Fruit fly (Drosophila melanogaster): ENCODE results near the gene aurA.

aurA gene

dm6 chr3R:11948903-11949358 is 14.0 kb upstream of the aurA start, which contains the start of gene Cad87A (continued):
- TF ChIP-seq slp2 (GFP tag; optimal IDR thresholded peaks at IDR 0.05) (no peak), sens (GFP tag) (peak; percentile 77), CG7928 (GFP tag; optimal IDR thresholded peaks at IDR 0.05) (no peak), dpn (GFP tag; optimal IDR thresholded peaks at IDR 0.05) (peak in 1 of 2 experiments; percentile 5), grau (tag; optimal IDR thresholded peaks at IDR 0.05) (no peak), MTF-1 (GFP tag; optimal IDR thresholded peaks at IDR 0.05; ENCODE audit: borderline replicate concordance) (peak; percentile 58), bcd (GFP tag; optimal IDR thresholded peaks at IDR 0.05) (no peak), CG15479 (GFP tag; optimal IDR thresholded peaks at IDR 0.05) (peak; percentile 24), tx (GFP tag; optimal IDR thresholded peaks at IDR 0.05) (no peak), CG8924 (tag; optimal IDR thresholded peaks at IDR 0.05) (peak; percentile 78), dan (GFP tag; IDR thresholded peaks at IDR 0.05) (no peak), onecut (GFP tag; IDR thresholded peaks at IDR 0.05) (peak; percentile 54), cad (GFP tag; optimal IDR thresholded peaks at IDR 0.05) (no peak), slou (GFP tag; optimal IDR thresholded peaks at IDR 0.05) (no peak), fu2 (GFP tag; optimal IDR thresholded peaks at IDR 0.05) (no peak), insv (GFP tag; optimal IDR thresholded peaks at IDR 0.05) (peak in 1 of 2 experiments; percentile 9), CG4360 (GFP tag; IDR thresholded peaks at IDR 0.05) (no peak), HLH54F (GFP tag; optimal IDR thresholded peaks at IDR 0.05) (no peak), CG17829 (tag; optimal IDR thresholded peaks at IDR 0.05) (peak; percentile 69), dimm (GFP tag; IDR thresholded peaks at IDR 0.05) (no peak), CG4404 (GFP tag; IDR thresholded peaks at IDR 0.05) (no peak), CG8359 (GFP tag; optimal IDR thresholded peaks at IDR 0.05; ENCODE audit: borderline replicate concordance) (no peak), Eip74EF (GFP tag; optimal IDR thresholded peaks at IDR 0.05) (peak in 1 of 2 experiments; percentile 69), CG32767 (GFP tag; IDR thresholded peaks at IDR 0.05) (no peak), crp (GFP tag; optimal IDR thresholded peaks at IDR 0.05) (no peak), kni (GFP tag; optimal IDR thresholded peaks at IDR 0.05) (peak; percentile 80), CG12659 (GFP tag; optimal IDR thresholded peaks at IDR 0.05) (peak; percentile 21), CG18476 (GFP tag; optimal IDR thresholded peaks at IDR 0.05) (no peak), Dek (tag; optimal IDR thresholded peaks at IDR 0.05) (no peak), CG33213 (GFP tag; optimal IDR thresholded peaks at IDR 0.05) (peak; percentile 51), yki (optimal IDR thresholded peaks at IDR 0.05) (no peak), CG3407 (GFP tag; optimal IDR thresholded peaks at IDR 0.05) (peak; percentile 14), stwl (tag; optimal IDR thresholded peaks at IDR 0.05) (peak; percentile 53), CG12942 (GFP tag; optimal IDR thresholded peaks at IDR 0.05) (no peak), CG31224 (GFP tag; IDR thresholded peaks at IDR 0.05) (no peak), CG3995 (GFP tag; optimal IDR thresholded peaks at IDR 0.05) (no peak), Max (GFP tag; optimal IDR thresholded peaks at IDR 0.05) (peak; percentile 53), CG15514 (GFP tag; optimal IDR thresholded peaks at IDR 0.05) (no peak), Fer3 (tag; optimal IDR thresholded peaks at IDR 0.05) (peak; percentile 13), Dbx (GFP tag; IDR thresholded peaks at IDR 0.05) (no peak), ranshi (GFP tag; IDR thresholded peaks at IDR 0.05) (no peak), seq (GFP tag; IDR thresholded peaks at IDR 0.05) (no peak), kah (GFP tag; optimal IDR thresholded peaks at IDR 0.05) (peak; percentile 97), ems (GFP tag; optimal IDR thresholded peaks at IDR 0.05) (peak; percentile 34), CG9876 (GFP tag; optimal IDR thresholded peaks at IDR 0.05) (no peak), Trl (optimal IDR thresholded peaks at IDR 0.05) (peak; percentile 41 to 62), Trl (GFP tag; optimal IDR thresholded peaks at IDR 0.05) (peak; percentile 59), CG5180 (GFP tag; optimal IDR thresholded peaks at IDR 0.05) (peak; percentile 46), CG14014 (GFP tag; IDR thresholded peaks at IDR 0.05) (no peak), mirr (GFP tag; optimal IDR thresholded peaks at IDR 0.05) (peak; percentile 67), tna (GFP tag; IDR thresholded peaks at IDR 0.05; ENCODE audit: partially characterized antibody) (no peak), wek (GFP tag; optimal IDR thresholded peaks at IDR 0.05) (peak; percentile 67)
